ENCODE assay signal across 2 fruit fly cellular contexts in genomic region chrX:3798919-3799318, dm6.
TF ChIP-seq lines count a peak whose summit lies in the region.
"Not testable (repeated sequence)": the region's sequence is repeated elsewhere in the genome, so short reads cannot be mapped to it uniquely, and the experiment has no call there.

Gene HIP (plus strand): TSS chrX:3799150.

- TF ChIP-seq CTCF in whole organism, embryonic (GFP tag; optimal IDR thresholded peaks at IDR 0.05; lab: Kevin White, UChicago): not testable (repeated sequence)

TF ChIP-seq in whole organism, embryonic, 481 proteins besides CTCF, POLR2A, EP300 and RAD21 (continues in another document):
- TF ChIP-seq hbn (GFP tag; IDR thresholded peaks at IDR 0.05; lab: Robert Waterston, UW; ENCODE audit: partially characterized antibody): peak; percentile 53
- peak; percentile 15 for TF ChIP-seq CG1603 (tag; optimal IDR thresholded peaks at IDR 0.05; lab: Kevin White, UChicago)
- TF ChIP-seq E2f2 (GFP tag; IDR thresholded peaks at IDR 0.05; lab: Robert Waterston, UW): peak; percentile 79
- peak; percentile 65 for TF ChIP-seq sna (GFP tag; IDR thresholded peaks at IDR 0.05; lab: Robert Waterston, UW; ENCODE audit: partially characterized antibody)
- peak; percentile 55 for TF ChIP-seq Dref (GFP tag; IDR thresholded peaks at IDR 0.05; lab: Robert Waterston, UW)
- peak; percentile 70 for TF ChIP-seq BEAF-32 (GFP tag; optimal IDR thresholded peaks at IDR 0.05; lab: Kevin White, UChicago)
- peak; percentile 51; the same call in 1 of the 3 replicates for TF ChIP-seq CG7963 (GFP tag; IDR thresholded peaks at IDR 0.05; lab: Robert Waterston, UW; ENCODE audit: partially characterized antibody)
- TF ChIP-seq Sry-δ (GFP tag; optimal IDR thresholded peaks at IDR 0.05; lab: Kevin White, UChicago): peak; percentile 49
- TF ChIP-seq stwl (tag; optimal IDR thresholded peaks at IDR 0.05; lab: Kevin White, UChicago): peak; percentile 61
- peak; percentile 35 for TF ChIP-seq Myb (GFP tag; optimal IDR thresholded peaks at IDR 0.05; lab: Kevin White, UChicago)
- TF ChIP-seq pzg (GFP tag; optimal IDR thresholded peaks at IDR 0.05; lab: Kevin White, UChicago): peak; percentile 51
- peak; percentile 72 for TF ChIP-seq CG16813 (GFP tag; IDR thresholded peaks at IDR 0.05; lab: Robert Waterston, UW; ENCODE audit: partially characterized antibody)
- peak; percentile 80; the same call in 2 of the 3 replicates for TF ChIP-seq Opbp (GFP tag; IDR thresholded peaks at IDR 0.05; lab: Robert Waterston, UW; ENCODE audit: partially characterized antibody)
- TF ChIP-seq Bgb (GFP tag; IDR thresholded peaks at IDR 0.05; lab: Robert Waterston, UW; ENCODE audit: partially characterized antibody): peak; percentile 81
- peak; percentile 70; the same call in 2 of the 3 replicates for TF ChIP-seq knrl (GFP tag; IDR thresholded peaks at IDR 0.05; lab: Robert Waterston, UW; ENCODE audit: partially characterized antibody)
- peak; percentile 79 for TF ChIP-seq Scr (GFP tag; IDR thresholded peaks at IDR 0.05; lab: Robert Waterston, UW; ENCODE audit: partially characterized antibody)
- peak; percentile 63; the same call in 2 of the 3 replicates for TF ChIP-seq zen2 (GFP tag; IDR thresholded peaks at IDR 0.05; lab: Robert Waterston, UW; ENCODE audit: partially characterized antibody)
- TF ChIP-seq chinmo (GFP tag; IDR thresholded peaks at IDR 0.05; lab: Robert Waterston, UW; ENCODE audit: partially characterized antibody): 0 out of 4 replicates have a peak, but pooled peaks have one; percentile 56
- peak; percentile 61 for TF ChIP-seq gfzf (GFP tag; optimal IDR thresholded peaks at IDR 0.05; lab: Kevin White, UChicago)
- peak; percentile 75 for TF ChIP-seq amos (GFP tag; IDR thresholded peaks at IDR 0.05; lab: Robert Waterston, UW; ENCODE audit: partially characterized antibody)
- peak; percentile 57 for TF ChIP-seq CG2129 (GFP tag; IDR thresholded peaks at IDR 0.05; lab: Robert Waterston, UW; ENCODE audit: partially characterized antibody)
- TF ChIP-seq CG13287 (GFP tag; IDR thresholded peaks at IDR 0.05; lab: Robert Waterston, UW; ENCODE audit: partially characterized antibody): peak; percentile 84
- TF ChIP-seq onecut (GFP tag; IDR thresholded peaks at IDR 0.05; lab: Robert Waterston, UW): 0 out of 2 replicates have a peak, but pooled peaks have one; percentile 13
- TF ChIP-seq HLH4C (GFP tag; IDR thresholded peaks at IDR 0.05; lab: Robert Waterston, UW; ENCODE audit: partially characterized antibody): peak; percentile 68
- peak; percentile 65 for TF ChIP-seq nerfin-2 (GFP tag; IDR thresholded peaks at IDR 0.05; lab: Robert Waterston, UW; ENCODE audit: partially characterized antibody)
- peak; percentile 67; the same call in 2 of the 3 replicates for TF ChIP-seq vnd (GFP tag; IDR thresholded peaks at IDR 0.05; lab: Robert Waterston, UW; ENCODE audit: partially characterized antibody)
- TF ChIP-seq tna (GFP tag; IDR thresholded peaks at IDR 0.05; lab: Robert Waterston, UW; ENCODE audit: partially characterized antibody): peak; percentile 65
- TF ChIP-seq MBD-R2 (GFP tag; IDR thresholded peaks at IDR 0.05; lab: Robert Waterston, UW): peak; percentile 65
- 0 out of 3 replicates have a peak, but pooled peaks have one; percentile 37 for TF ChIP-seq mld (GFP tag; IDR thresholded peaks at IDR 0.05; lab: Robert Waterston, UW; ENCODE audit: partially characterized antibody)
- peak; percentile 75 for TF ChIP-seq Dll (GFP tag; IDR thresholded peaks at IDR 0.05; lab: Robert Waterston, UW; ENCODE audit: partially characterized antibody)
- peak; percentile 2 for TF ChIP-seq CG2116 (GFP tag; optimal IDR thresholded peaks at IDR 0.05; lab: Kevin White, UChicago)
- TF ChIP-seq CG6791 (GFP tag; IDR thresholded peaks at IDR 0.05; lab: Robert Waterston, UW; ENCODE audit: partially characterized antibody): peak; percentile 73
- TF ChIP-seq Dp (GFP tag; optimal IDR thresholded peaks at IDR 0.05; lab: Kevin White, UChicago): peak; percentile 54
- TF ChIP-seq inv (GFP tag; IDR thresholded peaks at IDR 0.05; lab: Robert Waterston, UW; ENCODE audit: partially characterized antibody): peak; percentile 58
- peak; percentile 74 for TF ChIP-seq CG34224 (GFP tag; IDR thresholded peaks at IDR 0.05; lab: Robert Waterston, UW; ENCODE audit: partially characterized antibody)
- TF ChIP-seq Doc3 (GFP tag; IDR thresholded peaks at IDR 0.05; lab: Robert Waterston, UW; ENCODE audit: partially characterized antibody): peak; percentile 60; the same call in 2 of the 3 replicates

TF ChIP-seq in whole organism, prepupa, 60 proteins besides CTCF, POLR2A, EP300 and RAD21:
- peak; percentile 4 for TF ChIP-seq fkh (GFP tag; optimal IDR thresholded peaks at IDR 0.05; lab: Kevin White, UChicago)
TF ChIP-seq in whole organism, prepupa: peak in this region for 1; not testable (repeated sequence) for 59.
